Worm (Caenorhabditis elegans): ENCODE measurements around the gene srw-51.

ce11 chrV:17178457-17178856 is 7.7 kb upstream of the srw-51 start, which contains the start of gene srh-174:
- TF ChIP-seq unc-62 (GFP tag; optimal IDR thresholded peaks at IDR 0.05) (no peak), unc-120 (tag; optimal IDR thresholded peaks at IDR 0.05; ENCODE audit: poor library complexity, severe bottlenecking) (no peak), ztf-11 (tag; optimal IDR thresholded peaks at IDR 0.05) (no peak), nhr-76 (tag; optimal IDR thresholded peaks at IDR 0.05) (no peak)
